Fruit fly (Drosophila melanogaster) whole organism, embryonic: ENCODE measurements around the gene Ant2.

Experiments used
- Ada2b ChIP-seq: fragments of 200-800 bp; sonication (Bioruptor generic); IDR thresholded peaks from 2 replicates; pipeline ENCODE4 v1.3.6; 2022; ENCODE audit warnings: missing biosample characterization, missing genetic modification characterization
- Atf6 ChIP-seq: fragments of 200-800 bp; sonication (Bioruptor generic); IDR thresholded peaks from 2 replicates; pipeline ENCODE4 v1.3.6; 2022; ENCODE audit warnings: missing biosample characterization, missing genetic modification characterization
- Awh ChIP-seq: fragments of 200-800 bp; sonication (Bioruptor generic); IDR thresholded peaks from 2 replicates; pipeline ENCODE4, ENCODE4 v1.3.6; 2022; ENCODE audit warnings: missing biosample characterization, missing genetic modification characterization
- Blimp-1 ChIP-seq: fragments of 200-800 bp; sonication (Bioruptor generic); optimal IDR thresholded peaks from 3 replicates; lab custom pipeline; 2018; ENCODE audit warnings: missing biosample characterization, missing genetic modification characterization, mild to moderate bottlenecking, moderate library complexity, missing genetic modification reagents
- CG10274 ChIP-seq: fragments of 200-800 bp; sonication (Bioruptor generic); optimal IDR thresholded peaks from 3 replicates; lab custom pipeline; 2017; ENCODE audit warnings: missing biosample characterization, mild to moderate bottlenecking, missing genetic modification characterization
- CG11093 ChIP-seq: fragments of 200-800 bp; sonication (Bioruptor generic); IDR thresholded peaks from 3 replicates; pipeline ENCODE4 v1.3.6; 2022; ENCODE audit warnings: missing biosample characterization, missing genetic modification characterization
- CG11247 ChIP-seq: fragments of 200-800 bp; sonication (Bioruptor generic); IDR thresholded peaks from 2 replicates; pipeline ENCODE4 v1.3.6; 2022; ENCODE audit warnings: missing biosample characterization, missing genetic modification characterization
- CG12744 ChIP-seq: fragments of 200-800 bp; sonication (Bioruptor generic); optimal IDR thresholded peaks from 2 replicates; lab custom pipeline; 2016; ENCODE audit warnings: missing biosample characterization, missing genetic modification characterization
- CG12769 ChIP-seq: fragments of 200-800 bp; sonication (Bioruptor generic); optimal IDR thresholded peaks from 2 replicates; lab custom pipeline; 2019; ENCODE audit warnings: missing biosample characterization, mild to moderate bottlenecking, missing genetic modification characterization, moderate library complexity
- CG16815 ChIP-seq: fragments of 200-800 bp; sonication (Bioruptor generic); optimal IDR thresholded peaks from 3 replicates; lab custom pipeline; 2017; ENCODE audit warnings: missing biosample characterization, mild to moderate bottlenecking, missing genetic modification characterization
- CG17568 ChIP-seq: fragments of 200-800 bp; sonication (Bioruptor generic); optimal IDR thresholded peaks from 2 replicates; lab custom pipeline; 2018; ENCODE audit warnings: missing biosample characterization, mild to moderate bottlenecking, missing genetic modification characterization, moderate library complexity
- CG2116 ChIP-seq: fragments of 200-800 bp; sonication (Bioruptor generic); optimal IDR thresholded peaks from 3 replicates; lab custom pipeline; 2018; ENCODE audit warnings: missing biosample characterization, mild to moderate bottlenecking, missing genetic modification characterization
- CG3065 ChIP-seq: fragments of 200-800 bp; sonication (Bioruptor generic); optimal IDR thresholded peaks from 2 replicates; lab custom pipeline; 2016; ENCODE audit warnings: missing biosample characterization, missing genetic modification characterization
- CG31224 ChIP-seq: fragments of 200-800 bp; sonication (Bioruptor generic); IDR thresholded peaks from 2 replicates; pipeline ENCODE4 v1.3.6; 2022; ENCODE audit warnings: missing biosample characterization, missing genetic modification characterization
- CG3163 ChIP-seq: fragments of 200-800 bp; sonication (Bioruptor generic); optimal IDR thresholded peaks from 3 replicates; lab custom pipeline; 2016; ENCODE audit warnings: missing biosample characterization, missing genetic modification characterization
- CG34376 ChIP-seq: fragments of 200-800 bp; sonication (Bioruptor generic); optimal IDR thresholded peaks from 2 replicates; lab custom pipeline; 2018; ENCODE audit warnings: missing biosample characterization, mild to moderate bottlenecking, missing genetic modification characterization
- CG3838 ChIP-seq: fragments of 200-800 bp; sonication (Bioruptor generic); optimal IDR thresholded peaks from 3 replicates; lab custom pipeline; 2016; ENCODE audit warnings: missing biosample characterization, missing genetic modification characterization
- CG3995 ChIP-seq: fragments of 200-800 bp; sonication (Bioruptor generic); optimal IDR thresholded peaks from 3 replicates; lab custom pipeline; 2016; ENCODE audit warnings: missing biosample characterization, missing genetic modification characterization
- CG4360 ChIP-seq: fragments of 200-800 bp; sonication (Bioruptor generic); IDR thresholded peaks from 2 replicates; pipeline ENCODE4 v1.3.6; 2022; ENCODE audit warnings: missing biosample characterization, missing genetic modification characterization
- CG4424 ChIP-seq: fragments of 200-800 bp; sonication (Bioruptor generic); optimal IDR thresholded peaks from 3 replicates; lab custom pipeline; 2016; ENCODE audit warnings: missing biosample characterization, missing genetic modification characterization
- CG6272 ChIP-seq: fragments of 200-800 bp; sonication (Bioruptor generic); IDR thresholded peaks from 2 replicates; pipeline ENCODE4 v1.3.6; 2022; ENCODE audit warnings: missing biosample characterization, missing genetic modification characterization
- CG7745 ChIP-seq: fragments of 200-800 bp; sonication (Bioruptor generic); optimal IDR thresholded peaks from 2 replicates; lab custom pipeline; 2018; ENCODE audit warnings: missing biosample characterization, mild to moderate bottlenecking, missing genetic modification characterization, moderate library complexity
- D19A ChIP-seq: fragments of 200-800 bp; optimal IDR thresholded peaks from 3 replicates; lab custom pipeline; 2019; ENCODE audit warnings: missing biosample characterization, mild to moderate bottlenecking, missing genetic modification characterization, moderate library complexity
- Deaf1 ChIP-seq: fragments of 200-800 bp; optimal IDR thresholded peaks from 3 replicates; lab custom pipeline; 2019; ENCODE audit warnings: missing biosample characterization, mild to moderate bottlenecking, missing genetic modification characterization, moderate library complexity
- Dip3 ChIP-seq: fragments of 200-800 bp; sonication (Bioruptor generic); optimal IDR thresholded peaks from 3 replicates; lab custom pipeline; 2016; ENCODE audit warnings: missing biosample characterization, missing genetic modification characterization
- Doc3 ChIP-seq: fragments of 200-800 bp; sonication (Bioruptor generic); IDR thresholded peaks from 3 replicates; pipeline ENCODE4 v1.3.6; 2022; ENCODE audit warnings: missing biosample characterization, missing genetic modification characterization; ENCODE audit not compliant: partially characterized antibody
- HLH3B ChIP-seq: fragments of 200-800 bp; sonication (Bioruptor generic); IDR thresholded peaks from 2 replicates; pipeline ENCODE4 v1.3.6; 2022; ENCODE audit warnings: missing biosample characterization, missing genetic modification characterization
- Hr51 ChIP-seq, 2 experiments: fragments of 200-800 bp; sonication (Bioruptor generic); optimal IDR thresholded peaks; 2 replicates in 1 of 2; 3 replicates in 1 of 2; lab custom pipeline; 2016 to 2018; ENCODE audit warnings: missing biosample characterization in 2 of 2, missing genetic modification characterization in 2 of 2, mild to moderate bottlenecking in 1 of 2, moderate library complexity in 1 of 2
- Sry-β ChIP-seq: fragments of 200-800 bp; sonication (Bioruptor generic); optimal IDR thresholded peaks from 2 replicates; lab custom pipeline; 2018; ENCODE audit warnings: missing biosample characterization, mild to moderate bottlenecking, missing genetic modification characterization, moderate library complexity
- Sry-δ ChIP-seq: fragments of 200-800 bp; sonication (Bioruptor generic); optimal IDR thresholded peaks from 2 replicates; lab custom pipeline; 2016; ENCODE audit warnings: missing biosample characterization, missing genetic modification characterization
- Xbp1 ChIP-seq: fragments of 200-800 bp; sonication (Bioruptor generic); optimal IDR thresholded peaks from 3 replicates; lab custom pipeline; 2016; ENCODE audit warnings: missing biosample characterization, mild to moderate bottlenecking, missing genetic modification characterization
- ap ChIP-seq: fragments of 200-800 bp; sonication (Bioruptor generic); IDR thresholded peaks from 2 replicates; pipeline ENCODE4 v1.3.6; 2022; ENCODE audit warnings: missing biosample characterization, missing genetic modification characterization
- ara ChIP-seq: fragments of 200-800 bp; sonication (Bioruptor generic); IDR thresholded peaks from 2 replicates; pipeline ENCODE4 v1.3.6; 2022; ENCODE audit warnings: missing biosample characterization, missing genetic modification characterization
- ato ChIP-seq: fragments of 200-800 bp; sonication (Bioruptor generic); IDR thresholded peaks from 2 replicates; pipeline ENCODE4 v1.3.6; 2022; ENCODE audit warnings: missing biosample characterization, missing genetic modification characterization; ENCODE audit not compliant: partially characterized antibody
- bsh ChIP-seq, 2 experiments: fragments of 200-800 bp; sonication (Bioruptor generic); optimal IDR thresholded peaks; 2 replicates each; lab custom pipeline; 2017 to 2018; ENCODE audit warnings: mild to moderate bottlenecking in 2 of 2, missing biosample characterization in 2 of 2, missing genetic modification characterization in 2 of 2, moderate library complexity in 1 of 2
- dimm ChIP-seq: fragments of 200-800 bp; sonication (Bioruptor generic); IDR thresholded peaks from 2 replicates; pipeline ENCODE4 v1.3.6; 2022; ENCODE audit warnings: missing biosample characterization, missing genetic modification characterization
- eve ChIP-seq, 2 experiments: fragments of >200 bp; optimal IDR thresholded peaks; 2 replicates each; lab custom pipeline; 2017; ENCODE audit warnings: missing biosample characterization in 2 of 2, missing genetic modification characterization in 2 of 2
- fd64A ChIP-seq: fragments of 200-800 bp; sonication (Bioruptor generic); optimal IDR thresholded peaks from 3 replicates; lab custom pipeline; 2018; ENCODE audit warnings: missing biosample characterization, mild to moderate bottlenecking, missing genetic modification characterization
- gem ChIP-seq: fragments of 200-800 bp; sonication (Bioruptor generic); optimal IDR thresholded peaks from 2 replicates; lab custom pipeline; 2019; ENCODE audit warnings: missing biosample characterization, mild to moderate bottlenecking, missing genetic modification characterization, moderate library complexity
- kah ChIP-seq: fragments of 200-800 bp; sonication (Bioruptor generic); optimal IDR thresholded peaks from 2 replicates; lab custom pipeline; 2018; ENCODE audit warnings: missing biosample characterization, mild to moderate bottlenecking, missing genetic modification characterization
- lbe ChIP-seq: fragments of 200-800 bp; sonication (Bioruptor generic); optimal IDR thresholded peaks from 2 replicates; lab custom pipeline; 2016; ENCODE audit warnings: missing biosample characterization, mild to moderate bottlenecking, missing genetic modification characterization
- luna ChIP-seq: fragments of 200-800 bp; sonication (Bioruptor generic); optimal IDR thresholded peaks from 2 replicates; lab custom pipeline; 2016; ENCODE audit warnings: missing biosample characterization, missing genetic modification characterization
- otp ChIP-seq: fragments of 200-800 bp; sonication (Bioruptor generic); IDR thresholded peaks from 3 replicates; pipeline ENCODE4, ENCODE4 v1.3.6; 2022; ENCODE audit warnings: missing biosample characterization, missing genetic modification characterization
- rib ChIP-seq: fragments of 200-800 bp; sonication (Bioruptor generic); IDR thresholded peaks from 2 replicates; pipeline ENCODE4 v1.3.6; 2022; ENCODE audit warnings: missing biosample characterization, missing genetic modification characterization
- row ChIP-seq: fragments of 200-800 bp; sonication (Bioruptor generic); IDR thresholded peaks from 3 replicates; pipeline ENCODE4 v1.3.6; 2022; ENCODE audit warnings: missing biosample characterization, missing genetic modification characterization
- sd ChIP-seq: fragments of 200-800 bp; sonication (Bioruptor generic); optimal IDR thresholded peaks from 3 replicates; lab custom pipeline; 2018; ENCODE audit warnings: missing biosample characterization, mild to moderate bottlenecking, missing genetic modification characterization, moderate library complexity
- sima ChIP-seq: fragments of 200-800 bp; sonication (Bioruptor generic); optimal IDR thresholded peaks from 2 replicates; lab custom pipeline; 2016; ENCODE audit warnings: missing biosample characterization, missing genetic modification characterization
- sqz ChIP-seq: fragments of 200-800 bp; sonication (Bioruptor generic); optimal IDR thresholded peaks from 3 replicates; lab custom pipeline; 2018; ENCODE audit warnings: missing biosample characterization, mild to moderate bottlenecking, missing genetic modification characterization
- toy ChIP-seq: fragments of 200-800 bp; sonication (Bioruptor generic); IDR thresholded peaks from 2 replicates; pipeline ENCODE4 v1.3.6; 2022; ENCODE audit warnings: missing biosample characterization, missing genetic modification characterization
- trem ChIP-seq: fragments of 200-800 bp; optimal IDR thresholded peaks from 3 replicates; lab custom pipeline; 2019; ENCODE audit warnings: missing biosample characterization, mild to moderate bottlenecking, missing genetic modification characterization, moderate library complexity
- vvl ChIP-seq: fragments of 200-800 bp; sonication (Bioruptor generic); IDR thresholded peaks from 2 replicates; pipeline ENCODE4 v1.3.6; 2022; ENCODE audit warnings: missing biosample characterization, missing genetic modification characterization
- zen ChIP-seq: fragments of 200-800 bp; sonication (Bioruptor generic); optimal IDR thresholded peaks from 3 replicates; lab custom pipeline; 2018; ENCODE audit warnings: missing biosample characterization, mild to moderate bottlenecking, missing genetic modification characterization, moderate library complexity

Ant2 gene

DNA sequence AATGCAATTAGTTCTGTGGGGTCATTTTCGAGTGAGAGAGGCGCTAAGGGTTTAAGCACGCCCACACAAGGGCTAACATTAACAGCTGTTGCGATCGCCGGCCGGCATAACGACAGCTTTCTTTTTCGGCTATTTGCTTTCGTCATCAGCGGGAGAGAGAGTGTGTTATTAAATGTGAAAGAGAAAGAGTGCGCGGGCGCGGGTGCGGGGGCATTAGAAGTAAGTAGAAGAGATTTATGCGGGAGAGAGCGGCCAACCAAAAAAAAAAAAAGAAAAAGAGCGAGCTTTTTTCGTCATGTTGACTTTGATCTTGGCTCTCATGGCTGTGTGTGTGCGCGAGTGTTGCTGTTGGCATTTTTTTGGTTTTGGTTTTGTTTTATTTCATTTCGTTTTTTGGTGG, 27.4 kb upstream of the Ant2 start (continued):
- no peak for TF ChIP-seq Hr51 (GFP tag; optimal IDR thresholded peaks at IDR 0.05; lab: Kevin White, UChicago)
- TF ChIP-seq sima, result no peak
- TF ChIP-seq CG3838, result no peak
- peak; percentile 34; the same call in 1 of the 2 replicates for TF ChIP-seq vvl
- no peak for TF ChIP-seq CG4424
- no peak for TF ChIP-seq kah (GFP tag; lab: Kevin White, UChicago)
- peak; percentile 91 for TF ChIP-seq sqz (GFP tag; lab: Kevin White, UChicago)
- no peak for TF ChIP-seq Sry-δ (GFP tag; lab: Kevin White, UChicago)
- TF ChIP-seq D19A (tag; lab: Kevin White, UChicago), result no peak
- no peak for TF ChIP-seq Sry-β (GFP tag; lab: Kevin White, UChicago)
- no peak for TF ChIP-seq zen
- TF ChIP-seq toy (GFP tag; lab: Robert Waterston, UW), result no peak
- TF ChIP-seq luna (GFP tag; lab: Kevin White, UChicago), result no peak
- TF ChIP-seq gem, result no peak
- no peak for TF ChIP-seq CG7745 (tag; lab: Kevin White, UChicago)
- TF ChIP-seq otp (GFP tag; lab: Robert Waterston, UW), result no peak
- TF ChIP-seq CG12744 (GFP tag; lab: Kevin White, UChicago), result no peak
- no peak for TF ChIP-seq lbe (GFP tag; lab: Kevin White, UChicago)
- no peak for TF ChIP-seq eve (GFP tag; optimal IDR thresholded peaks at IDR 0.05; lab: Kevin White, UChicago)
- TF ChIP-seq CG6272 (GFP tag; lab: Robert Waterston, UW), result no peak
- TF ChIP-seq CG3995 (GFP tag; lab: Kevin White, UChicago), result no peak
- TF ChIP-seq Xbp1 (GFP tag; lab: Kevin White, UChicago), result no peak
- peak; percentile 29 for TF ChIP-seq CG34376 (GFP tag; lab: Kevin White, UChicago)
- no peak for TF ChIP-seq Ada2b (GFP tag; lab: Robert Waterston, UW)
- TF ChIP-seq CG10274 (GFP tag; lab: Kevin White, UChicago), result no peak
- TF ChIP-seq HLH3B (GFP tag; lab: Robert Waterston, UW), result no peak
- no peak for TF ChIP-seq bsh (GFP tag; optimal IDR thresholded peaks at IDR 0.05; lab: Kevin White, UChicago)
- TF ChIP-seq Doc3 (GFP tag; lab: Robert Waterston, UW), result no peak
- no peak for TF ChIP-seq fd64A
- TF ChIP-seq Awh (GFP tag; lab: Robert Waterston, UW), result peak; percentile 19; the same call in 1 of the 2 replicates
- no peak for TF ChIP-seq CG31224
- TF ChIP-seq CG3163 (GFP tag; lab: Kevin White, UChicago), result peak; percentile 87
- TF ChIP-seq CG11093 (GFP tag; lab: Robert Waterston, UW), result no peak
- 0 out of 2 replicates have a peak, but pooled peaks have one; percentile 37 for TF ChIP-seq ato (GFP tag; lab: Robert Waterston, UW)
- peak; percentile 62 for TF ChIP-seq Deaf1 (tag; lab: Kevin White, UChicago)
- TF ChIP-seq CG3065, result no peak
- TF ChIP-seq Blimp-1 (GFP tag; lab: Kevin White, UChicago), result peak; percentile 26
- peak; percentile 47 for TF ChIP-seq CG12769 (tag; lab: Kevin White, UChicago)
- TF ChIP-seq CG16815 (GFP tag; lab: Kevin White, UChicago), result no peak
- TF ChIP-seq row (GFP tag; lab: Robert Waterston, UW), result no peak
- TF ChIP-seq ap (GFP tag; lab: Robert Waterston, UW), result no peak
- no peak; the same call in 1 of the 2 replicates for TF ChIP-seq CG4360 (GFP tag; lab: Robert Waterston, UW)
- TF ChIP-seq ara (GFP tag; lab: Robert Waterston, UW), result 0 out of 2 replicates have a peak, but pooled peaks have one; percentile 30
- no peak for TF ChIP-seq CG11247
- no peak for TF ChIP-seq dimm
- no peak for TF ChIP-seq Atf6
- peak; percentile 51 for TF ChIP-seq sd (tag; lab: Kevin White, UChicago)
- TF ChIP-seq trem, result no peak
- TF ChIP-seq CG2116 (GFP tag; lab: Kevin White, UChicago), result no peak
- TF ChIP-seq CG17568 (GFP tag; lab: Kevin White, UChicago), result no peak
- TF ChIP-seq rib (GFP tag; lab: Robert Waterston, UW), result peak; percentile 65
- no peak for TF ChIP-seq Dip3 (GFP tag; lab: Kevin White, UChicago)
